Worm (Caenorhabditis elegans): ENCODE measurements around the gene C45G9.12.

C45G9.12 gene

ce11 chrIII:5024393-5024964, 46.9 kb downstream of the C45G9.12 start, which contains the start of gene pcf-11:
TSS of gene pcf-11 (plus strand) at chrIII:5024914.
- TF ChIP-seq unc-120 (tag; optimal IDR thresholded peaks at IDR 0.05; ENCODE audit: poor library complexity, severe bottlenecking), result peak; percentile 13
- TF ChIP-seq ces-1 (GFP tag; optimal IDR thresholded peaks at IDR 0.05), result peak; percentile 43
- TF ChIP-seq elt-3 (tag; optimal IDR thresholded peaks at IDR 0.05), result no peak
- peak; percentile 14 for TF ChIP-seq lin-32 (GFP tag; optimal IDR thresholded peaks at IDR 0.05)
- TF ChIP-seq ceh-39 (tag; optimal IDR thresholded peaks at IDR 0.05), result peak; percentile 84
- peak; percentile 1 for TF ChIP-seq mep-1 (tag; optimal IDR thresholded peaks at IDR 0.05)
- no peak for TF ChIP-seq nhr-28 (tag; optimal IDR thresholded peaks at IDR 0.05)
- TF ChIP-seq hlh-1 (tag; optimal IDR thresholded peaks at IDR 0.05), result peak; percentile 61
- peak; percentile 70 for TF ChIP-seq ceh-83 (GFP tag; optimal IDR thresholded peaks at IDR 0.05)
- TF ChIP-seq unc-62 (GFP tag; optimal IDR thresholded peaks at IDR 0.05), result peak; percentile 3
- peak; percentile 27 for TF ChIP-seq ham-2 (GFP tag; optimal IDR thresholded peaks at IDR 0.05)
- no peak for TF ChIP-seq unc-39 (tag; optimal IDR thresholded peaks at IDR 0.05)
- peak; percentile 23 for TF ChIP-seq lsy-2 (tag; optimal IDR thresholded peaks at IDR 0.05)

DNA sequence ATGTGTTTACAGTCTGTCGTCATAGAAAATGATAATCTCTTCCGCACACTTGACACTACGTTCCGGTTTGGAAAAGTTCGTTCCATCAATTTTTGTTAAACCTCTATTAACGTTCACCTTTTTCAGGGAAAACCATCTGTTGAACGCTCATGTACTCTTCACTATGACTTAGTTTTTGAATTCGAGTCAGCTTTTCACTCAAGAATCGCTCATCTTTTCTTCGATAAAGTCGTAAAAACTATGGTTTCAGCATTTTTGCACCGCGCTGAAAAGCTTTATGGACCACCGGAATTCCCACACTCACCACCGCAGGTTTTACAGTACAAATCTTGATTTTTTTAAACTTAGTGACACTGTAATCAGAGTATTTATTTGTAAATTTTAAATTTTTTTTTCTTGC, 47.8 kb downstream of the C45G9.12 start:
- no peak for TF ChIP-seq sptf-1 (tag; optimal IDR thresholded peaks at IDR 0.05)
- TF ChIP-seq lsy-2 (tag; optimal IDR thresholded peaks at IDR 0.05), result no peak
- TF ChIP-seq lin-13 (tag; optimal IDR thresholded peaks at IDR 0.05), result no peak
- TF ChIP-seq mab-5 (tag; optimal IDR thresholded peaks at IDR 0.05), result no peak

- no peak for TF ChIP-seq drap-1 (GFP tag; optimal IDR thresholded peaks at IDR 0.05)
- TF ChIP-seq bed-3 (GFP tag; optimal IDR thresholded peaks at IDR 0.05), result no peak
- TF ChIP-seq lin-32 (GFP tag; optimal IDR thresholded peaks at IDR 0.05), result no peak
- TF ChIP-seq mep-1 (tag; optimal IDR thresholded peaks at IDR 0.05), result no peak
- no peak for TF ChIP-seq unc-120 (tag; optimal IDR thresholded peaks at IDR 0.05; ENCODE audit: poor library complexity, severe bottlenecking)
- TF ChIP-seq ceh-83 (GFP tag; optimal IDR thresholded peaks at IDR 0.05), result no peak
- TF ChIP-seq blmp-1 (tag; optimal IDR thresholded peaks at IDR 0.05), result no peak
- TF ChIP-seq pha-4 (tag; optimal IDR thresholded peaks at IDR 0.05), result no peak
- no peak for TF ChIP-seq mls-2 (tag; optimal IDR thresholded peaks at IDR 0.05)
- no peak for TF ChIP-seq ceh-39 (tag; optimal IDR thresholded peaks at IDR 0.05)
- no peak for TF ChIP-seq zip-8 (tag; optimal IDR thresholded peaks at IDR 0.05)
- TF ChIP-seq hlh-1 (tag; optimal IDR thresholded peaks at IDR 0.05), result no peak
- no peak for TF ChIP-seq elt-1 (tag; optimal IDR thresholded peaks at IDR 0.05; ENCODE audit: borderline replicate concordance, insufficient read depth)
- no peak for TF ChIP-seq nhr-12 (tag; optimal IDR thresholded peaks at IDR 0.05)
- no peak for TF ChIP-seq nhr-76 (tag; optimal IDR thresholded peaks at IDR 0.05)
- no peak for TF ChIP-seq mab-5 (tag; optimal IDR thresholded peaks at IDR 0.05)
- TF ChIP-seq M03D4.4 (tag; optimal IDR thresholded peaks at IDR 0.05), result no peak
These were observed 48.4 kb downstream of the C45G9.12 start, which contains the start of gene R144.13 for ce11 chrIII:5022964-5023363. TSS of gene R144.13 (plus strand) at chrIII:5023264.

- no peak for TF ChIP-seq pha-4 (tag; optimal IDR thresholded peaks at IDR 0.05)
- TF ChIP-seq tbx-8 (GFP tag; optimal IDR thresholded peaks at IDR 0.05), result no peak
- TF ChIP-seq nhr-76 (tag; optimal IDR thresholded peaks at IDR 0.05), result no peak
- TF ChIP-seq elt-1 (tag; optimal IDR thresholded peaks at IDR 0.05; ENCODE audit: borderline replicate concordance, insufficient read depth), result no peak
- TF ChIP-seq lsy-2 (tag; optimal IDR thresholded peaks at IDR 0.05), result no peak
- TF ChIP-seq elt-3 (tag; optimal IDR thresholded peaks at IDR 0.05), result no peak
- no peak for TF ChIP-seq sem-2 (GFP tag; optimal IDR thresholded peaks at IDR 0.05)
- TF ChIP-seq ceh-83 (GFP tag; optimal IDR thresholded peaks at IDR 0.05), result no peak
- TF ChIP-seq unc-62 (GFP tag; optimal IDR thresholded peaks at IDR 0.05), result no peak
- no peak for TF ChIP-seq ces-1 (GFP tag; optimal IDR thresholded peaks at IDR 0.05)
- TF ChIP-seq lin-32 (GFP tag; optimal IDR thresholded peaks at IDR 0.05), result no peak
- TF ChIP-seq drap-1 (GFP tag; optimal IDR thresholded peaks at IDR 0.05), result no peak
- TF ChIP-seq ham-2 (GFP tag; optimal IDR thresholded peaks at IDR 0.05), result no peak
- no peak for TF ChIP-seq sptf-1 (tag; optimal IDR thresholded peaks at IDR 0.05)
- TF ChIP-seq snpc-4 (tag; optimal IDR thresholded peaks at IDR 0.05), result no peak
- TF ChIP-seq unc-120 (tag; optimal IDR thresholded peaks at IDR 0.05; ENCODE audit: poor library complexity, severe bottlenecking), result no peak
- TF ChIP-seq zip-8 (tag; optimal IDR thresholded peaks at IDR 0.05), result no peak
- no peak for TF ChIP-seq ceh-39 (tag; optimal IDR thresholded peaks at IDR 0.05)
- TF ChIP-seq bed-3 (GFP tag; optimal IDR thresholded peaks at IDR 0.05), result no peak
- no peak for TF ChIP-seq ztf-11 (tag; optimal IDR thresholded peaks at IDR 0.05)
These were observed 49.7 kb downstream of the C45G9.12 start, which contains the start of gene R144.3 for ce11 chrIII:5021689-5022088. TSS of gene R144.3 (plus strand) at chrIII:5021989.

- no peak for TF ChIP-seq mep-1 (tag; optimal IDR thresholded peaks at IDR 0.05)
- no peak for TF ChIP-seq unc-120 (tag; optimal IDR thresholded peaks at IDR 0.05; ENCODE audit: poor library complexity, severe bottlenecking)
- TF ChIP-seq snpc-4 (tag; optimal IDR thresholded peaks at IDR 0.05), result no peak
- no peak for TF ChIP-seq sptf-1 (tag; optimal IDR thresholded peaks at IDR 0.05)
- TF ChIP-seq cnd-1 (tag; optimal IDR thresholded peaks at IDR 0.05), result no peak
- no peak for TF ChIP-seq lsy-2 (tag; optimal IDR thresholded peaks at IDR 0.05)
- no peak for TF ChIP-seq lin-32 (GFP tag; optimal IDR thresholded peaks at IDR 0.05)
These were observed 50.5 kb downstream of the C45G9.12 start, which contains the start of gene mdt-11 for ce11 chrIII:5020924-5021323. TSS of gene mdt-11 (plus strand) at chrIII:5021224.

All from whole organism, mixed stage, embryonic.